Worm (Caenorhabditis elegans) whole organism, L2 larva: Measurements from ENCODE around the gene hira-1.

Experiments
- R02D3.7 ChIP-seq: fragments of 150-350 bp; optimal IDR thresholded peaks from 2 replicates; lab custom pipeline; 2014; ENCODE audit warnings: missing biosample characterization, missing genetic modification characterization
- Y55F3AM.14 ChIP-seq: fragments of 200-800 bp; sonication (Bioruptor generic); optimal IDR thresholded peaks from 2 replicates; lab custom pipeline; 2018; ENCODE audit warnings: mild to moderate bottlenecking, missing genetic modification characterization, missing compliant biosample characterization
- egl-27 ChIP-seq: sonication (generic microtip); optimal IDR thresholded peaks from 3 replicates; lab custom pipeline; 2017; ENCODE audit warnings: missing biosample characterization, missing genetic modification reagents, missing genetic modification characterization
- elt-1 ChIP-seq: fragments of 150-350 bp; optimal IDR thresholded peaks from 2 replicates; lab custom pipeline; 2014; ENCODE audit warnings: missing biosample characterization, missing genetic modification characterization
- elt-3 ChIP-seq: sonication (generic microtip); optimal IDR thresholded peaks from 2 replicates; lab custom pipeline; 2017; ENCODE audit warnings: missing biosample characterization, missing genetic modification characterization
- lin-11 ChIP-seq: fragments of 150-350 bp; sonication (generic microtip); optimal IDR thresholded peaks from 2 replicates; lab custom pipeline; 2014; ENCODE audit warnings: missing biosample characterization, missing genetic modification characterization, inconsistent platforms, mixed read lengths
- lin-39 ChIP-seq: fragments of 150-350 bp; optimal IDR thresholded peaks from 2 replicates; lab custom pipeline; 2014; ENCODE audit warnings: missing biosample characterization, missing genetic modification reagents, missing genetic modification characterization
- nhr-11 ChIP-seq: fragments of 150-350 bp; optimal IDR thresholded peaks from 2 replicates; lab custom pipeline; 2014; ENCODE audit warnings: missing biosample characterization, missing genetic modification characterization
- nhr-77 ChIP-seq: fragments of 150-350 bp; optimal IDR thresholded peaks from 2 replicates; lab custom pipeline; 2014; ENCODE audit warnings: missing biosample characterization, missing genetic modification characterization
- snpc-4 ChIP-seq: fragments of 150-350 bp; optimal IDR thresholded peaks from 2 replicates; lab custom pipeline; 2014; ENCODE audit warnings: missing biosample characterization, missing genetic modification characterization
- unc-39 ChIP-seq: fragments of 150-350 bp; optimal IDR thresholded peaks from 2 replicates; lab custom pipeline; 2014; ENCODE audit warnings: missing biosample characterization, missing genetic modification characterization
- unc-62 ChIP-seq: fragments of 150-350 bp; optimal IDR thresholded peaks from 2 replicates; lab custom pipeline; 2014; ENCODE audit warnings: missing biosample characterization, missing genetic modification reagents, missing genetic modification characterization

ce11 chrIII:5165745-5166144 lies 25.2 kb upstream of the hira-1 start:
- TF ChIP-seq elt-1 (tag; lab: Kevin White, UChicago) (no peak), elt-3 (tag; lab: Kevin White, UChicago) (no peak), Y55F3AM.14 (no peak), unc-39 (tag; lab: Kevin White, UChicago) (no peak), R02D3.7 (tag; lab: Kevin White, UChicago) (no peak), snpc-4 (tag; lab: Kevin White, UChicago) (no peak), nhr-11 (no peak), unc-62 (no peak), egl-27 (no peak), lin-11 (no peak), nhr-77 (tag; lab: Kevin White, UChicago) (no peak), lin-39 (tag; lab: Kevin White, UChicago) (no peak)
